Worm (Caenorhabditis elegans) whole organism, L1 larva: Measurements from ENCODE around the gene Y69E1A.8.

Experiments used
- F16B12.6 ChIP-seq: fragments of 150-350 bp; optimal IDR thresholded peaks from 2 replicates; lab custom pipeline; 2014; ENCODE audit warnings: missing biosample characterization, missing genetic modification characterization
- Y116A8C.19 ChIP-seq: sonication (generic microtip); optimal IDR thresholded peaks from 2 replicates; lab custom pipeline; 2016; ENCODE audit warnings: missing compliant biosample characterization, missing genetic modification characterization, borderline replicate concordance
- alr-1 ChIP-seq: fragments of 200-800 bp; sonication (Bioruptor generic); optimal IDR thresholded peaks from 2 replicates; lab custom pipeline; 2018; ENCODE audit warnings: borderline replicate concordance, mild to moderate bottlenecking, missing genetic modification characterization, missing compliant biosample characterization
- ama-1 ChIP-seq: fragments of 150-350 bp; optimal IDR thresholded peaks from 2 replicates; lab custom pipeline; 2014
- blmp-1 ChIP-seq: fragments of 150-350 bp; optimal IDR thresholded peaks from 2 replicates; lab custom pipeline; 2014; ENCODE audit warnings: missing biosample characterization, missing genetic modification characterization
- ceh-63 ChIP-seq: fragments of 200-800 bp; sonication (Bioruptor generic); optimal IDR thresholded peaks from 2 replicates; lab custom pipeline; 2018; ENCODE audit warnings: mild to moderate bottlenecking, missing genetic modification characterization, missing compliant biosample characterization
- ceh-8 ChIP-seq: fragments of 200-800 bp; sonication (Bioruptor generic); optimal IDR thresholded peaks from 2 replicates; lab custom pipeline; 2018; ENCODE audit warnings: mild to moderate bottlenecking, missing genetic modification characterization, moderate library complexity, missing compliant biosample characterization
- ceh-82 ChIP-seq, 3 experiments: fragments of 150-350 bp in 1 of 3; sonication (generic microtip) in 2 of 3; optimal IDR thresholded peaks; 2 replicates each; lab custom pipeline; 2014 to 2017; ENCODE audit warnings: missing biosample characterization in 3 of 3, missing genetic modification characterization in 3 of 3
- ceh-88 ChIP-seq: fragments of 200-800 bp; sonication (Bioruptor generic); IDR thresholded peaks from 2 replicates; pipeline ENCODE4 v1.3.6; 2022; ENCODE audit warnings: missing genetic modification characterization, missing compliant biosample characterization
- ceh-90 ChIP-seq: sonication (generic microtip); optimal IDR thresholded peaks from 2 replicates; lab custom pipeline; 2016; ENCODE audit warnings: missing genetic modification characterization, missing compliant biosample characterization
- ces-1 ChIP-seq: fragments of 150-350 bp; optimal IDR thresholded peaks from 2 replicates; lab custom pipeline; 2014; ENCODE audit warnings: missing biosample characterization, missing genetic modification reagents, missing genetic modification characterization
- egl-13 ChIP-seq: sonication (generic microtip); optimal IDR thresholded peaks from 2 replicates; lab custom pipeline; 2016; ENCODE audit warnings: missing genotype, missing genetic modification reagents, missing genetic modification characterization, missing compliant biosample characterization
- elt-2 ChIP-seq: sonication (generic microtip); optimal IDR thresholded peaks from 2 replicates; lab custom pipeline; 2016; ENCODE audit warnings: missing genetic modification characterization, mild to moderate bottlenecking, inconsistent platforms, missing compliant biosample characterization, missing genetic modification reagents
- ets-5 ChIP-seq: fragments of 200-800 bp; sonication (Bioruptor generic); IDR thresholded peaks from 2 replicates; pipeline ENCODE4 v1.3.6; 2022; ENCODE audit warnings: missing genetic modification characterization, missing compliant biosample characterization
- fkh-8 ChIP-seq: sonication (generic microtip); optimal IDR thresholded peaks from 2 replicates; lab custom pipeline; 2016; ENCODE audit warnings: mild to moderate bottlenecking, missing genetic modification characterization, missing compliant biosample characterization
- grh-1 ChIP-seq: fragments of 200-800 bp; sonication (Bioruptor generic); IDR thresholded peaks from 2 replicates; pipeline ENCODE4 v1.3.6; 2022; ENCODE audit warnings: missing genetic modification reagents, missing genetic modification characterization, missing compliant biosample characterization
- hlh-17 ChIP-seq: fragments of 200-800 bp; sonication (Bioruptor generic); optimal IDR thresholded peaks from 2 replicates; lab custom pipeline; 2018; ENCODE audit warnings: missing genetic modification characterization, mild to moderate bottlenecking, missing compliant biosample characterization, moderate library complexity, borderline replicate concordance
- hlh-4 ChIP-seq: sonication (generic microtip); optimal IDR thresholded peaks from 2 replicates; lab custom pipeline; 2016; ENCODE audit warnings: mild to moderate bottlenecking, missing genetic modification characterization, missing compliant biosample characterization
- hpl-2 ChIP-seq: fragments of 150-350 bp; optimal IDR thresholded peaks from 2 replicates; lab custom pipeline; 2014; ENCODE audit warnings: missing biosample characterization, missing genetic modification reagents, missing genetic modification characterization
- isw-1 ChIP-seq: fragments of 200-800 bp; sonication (Bioruptor generic); IDR thresholded peaks from 2 replicates; pipeline ENCODE4 v1.3.6; 2022; ENCODE audit warnings: missing genetic modification characterization, missing compliant biosample characterization
- jun-1 ChIP-seq: fragments of 150-350 bp; optimal IDR thresholded peaks from 2 replicates; lab custom pipeline; 2014; ENCODE audit warnings: missing biosample characterization, missing genetic modification reagents, missing genetic modification characterization
- lin-13 ChIP-seq: fragments of 150-350 bp; optimal IDR thresholded peaks from 2 replicates; lab custom pipeline; 2014; ENCODE audit warnings: missing biosample characterization, missing genetic modification reagents, missing genetic modification characterization
- lin-14 ChIP-seq: fragments of 200-800 bp; sonication (Bioruptor generic); optimal IDR thresholded peaks from 2 replicates; lab custom pipeline; 2018; ENCODE audit warnings: mild to moderate bottlenecking, missing genetic modification characterization, moderate library complexity, missing compliant biosample characterization
- lin-15B ChIP-seq: fragments of 150-350 bp; sonication (generic microtip); optimal IDR thresholded peaks from 3 replicates; lab custom pipeline; 2014; ENCODE audit warnings: missing biosample characterization, missing genetic modification characterization
- lin-35 ChIP-seq, 2 experiments: fragments of 150-350 bp; optimal IDR thresholded peaks; 2 replicates each; lab custom pipeline; 2014; ENCODE audit warnings: missing biosample characterization in 2 of 2, missing genetic modification characterization in 2 of 2, missing genetic modification reagents in 2 of 2
- lin-39 ChIP-seq: fragments of 150-350 bp; optimal IDR thresholded peaks from 2 replicates; lab custom pipeline; 2014; ENCODE audit warnings: missing biosample characterization, missing genetic modification reagents, missing genetic modification characterization
- lir-3 ChIP-seq: sonication (generic microtip); optimal IDR thresholded peaks from 2 replicates; lab custom pipeline; 2016; ENCODE audit warnings: mild to moderate bottlenecking, missing genetic modification characterization, moderate library complexity, missing compliant biosample characterization; ENCODE audit not compliant: poor library complexity
- mab-9 ChIP-seq: fragments of 200-800 bp; sonication (Bioruptor generic); IDR thresholded peaks from 2 replicates; pipeline ENCODE4 v1.3.6; 2022; ENCODE audit warnings: missing genetic modification reagents, missing genetic modification characterization, missing compliant biosample characterization
- mef-2 ChIP-seq: fragments of 150-350 bp; optimal IDR thresholded peaks from 2 replicates; lab custom pipeline; 2014; ENCODE audit warnings: missing biosample characterization, missing genetic modification characterization
- mep-1 ChIP-seq: fragments of 150-350 bp; optimal IDR thresholded peaks from 2 replicates; lab custom pipeline; 2014; ENCODE audit warnings: missing biosample characterization, missing genetic modification characterization
- nhr-11 ChIP-seq: fragments of 150-350 bp; optimal IDR thresholded peaks from 2 replicates; lab custom pipeline; 2014; ENCODE audit warnings: missing biosample characterization, missing genetic modification characterization
- nhr-12 ChIP-seq: sonication (generic microtip); optimal IDR thresholded peaks from 2 replicates; lab custom pipeline; 2017; ENCODE audit warnings: missing biosample characterization, missing genetic modification characterization
- nhr-19 ChIP-seq: fragments of 200-800 bp; sonication (Bioruptor generic); conservative IDR thresholded peaks from 2 replicates; pipeline ENCODE4 v1.3.6; 2022; ENCODE audit warnings: missing genetic modification characterization, missing compliant biosample characterization
- nhr-71 ChIP-seq: sonication (generic microtip); optimal IDR thresholded peaks from 2 replicates; lab custom pipeline; 2016; ENCODE audit warnings: mild to moderate bottlenecking, missing genetic modification characterization, moderate library complexity, missing compliant biosample characterization
- nhr-77 ChIP-seq: fragments of 150-350 bp; optimal IDR thresholded peaks from 2 replicates; lab custom pipeline; 2014; ENCODE audit warnings: missing biosample characterization, missing genetic modification characterization
- nhr-85 ChIP-seq: sonication (generic microtip); peaks from one replicate; lab custom pipeline; 2016; ENCODE audit warnings: missing genetic modification characterization, inconsistent platforms, missing compliant biosample characterization
- nhr-90 ChIP-seq: sonication (generic microtip); optimal IDR thresholded peaks from 2 replicates; lab custom pipeline; 2016; ENCODE audit warnings: mild to moderate bottlenecking, missing genetic modification characterization, missing compliant biosample characterization; ENCODE audit not compliant: poor library complexity
- pax-3 ChIP-seq: fragments of 200-800 bp; sonication (Bioruptor generic); optimal IDR thresholded peaks from 2 replicates; lab custom pipeline; 2018; ENCODE audit warnings: mild to moderate bottlenecking, missing genetic modification characterization, moderate library complexity, missing compliant biosample characterization
- pqm-1 ChIP-seq: sonication (generic microtip); optimal IDR thresholded peaks from 3 replicates; lab custom pipeline; 2017; ENCODE audit warnings: missing biosample characterization, missing genetic modification characterization
- snu-23 ChIP-seq: sonication (generic microtip); optimal IDR thresholded peaks from 2 replicates; lab custom pipeline; 2016; ENCODE audit warnings: missing genetic modification characterization, missing compliant biosample characterization
- sptf-1 ChIP-seq: fragments of 150-350 bp; optimal IDR thresholded peaks from 2 replicates; lab custom pipeline; 2014; ENCODE audit warnings: missing biosample characterization, missing genetic modification characterization
- swsn-7 ChIP-seq: sonication (generic microtip); optimal IDR thresholded peaks from 2 replicates; lab custom pipeline; 2016; ENCODE audit warnings: missing genetic modification characterization, missing compliant biosample characterization
- tbx-2 ChIP-seq: sonication (generic microtip); optimal IDR thresholded peaks from 2 replicates; lab custom pipeline; 2016; ENCODE audit warnings: missing genetic modification characterization, missing compliant biosample characterization
- tlp-1 ChIP-seq: fragments of 150-350 bp; optimal IDR thresholded peaks from 2 replicates; lab custom pipeline; 2014; ENCODE audit warnings: missing biosample characterization, missing genetic modification characterization
- unc-130 ChIP-seq: fragments of 150-350 bp; optimal IDR thresholded peaks from 2 replicates; lab custom pipeline; 2017; ENCODE audit warnings: missing biosample characterization, missing genetic modification characterization, inconsistent platforms
- unc-62 ChIP-seq: fragments of 150-350 bp; optimal IDR thresholded peaks from 2 replicates; lab custom pipeline; 2014; ENCODE audit warnings: missing biosample characterization, missing genetic modification reagents, missing genetic modification characterization
- unc-86 ChIP-seq: sonication (generic microtip); optimal IDR thresholded peaks from 2 replicates; lab custom pipeline; 2016; ENCODE audit warnings: missing genetic modification characterization, missing compliant biosample characterization
- unc-98 ChIP-seq: fragments of 200-800 bp; sonication (Bioruptor generic); IDR thresholded peaks from 2 replicates; pipeline ENCODE4 v1.3.6; 2022; ENCODE audit warnings: missing genetic modification characterization, missing compliant biosample characterization
- vab-15 ChIP-seq: sonication (generic microtip); optimal IDR thresholded peaks from 2 replicates; lab custom pipeline; 2017; ENCODE audit warnings: missing genotype, mild to moderate bottlenecking, missing genetic modification characterization, missing compliant biosample characterization
- xbp-1 ChIP-seq: sonication (generic microtip); optimal IDR thresholded peaks from 2 replicates; lab custom pipeline; 2016; ENCODE audit warnings: missing genetic modification characterization, missing compliant biosample characterization
- zag-1 ChIP-seq: fragments of 150-350 bp; optimal IDR thresholded peaks from 2 replicates; lab custom pipeline; 2014; ENCODE audit warnings: missing biosample characterization, missing genetic modification characterization
- zip-4 ChIP-seq: fragments of 200-800 bp; sonication (Bioruptor generic); optimal IDR thresholded peaks from 2 replicates; lab custom pipeline; 2018; ENCODE audit warnings: mild to moderate bottlenecking, missing genetic modification characterization, moderate library complexity, missing compliant biosample characterization

Y69E1A.8 gene

DNA sequence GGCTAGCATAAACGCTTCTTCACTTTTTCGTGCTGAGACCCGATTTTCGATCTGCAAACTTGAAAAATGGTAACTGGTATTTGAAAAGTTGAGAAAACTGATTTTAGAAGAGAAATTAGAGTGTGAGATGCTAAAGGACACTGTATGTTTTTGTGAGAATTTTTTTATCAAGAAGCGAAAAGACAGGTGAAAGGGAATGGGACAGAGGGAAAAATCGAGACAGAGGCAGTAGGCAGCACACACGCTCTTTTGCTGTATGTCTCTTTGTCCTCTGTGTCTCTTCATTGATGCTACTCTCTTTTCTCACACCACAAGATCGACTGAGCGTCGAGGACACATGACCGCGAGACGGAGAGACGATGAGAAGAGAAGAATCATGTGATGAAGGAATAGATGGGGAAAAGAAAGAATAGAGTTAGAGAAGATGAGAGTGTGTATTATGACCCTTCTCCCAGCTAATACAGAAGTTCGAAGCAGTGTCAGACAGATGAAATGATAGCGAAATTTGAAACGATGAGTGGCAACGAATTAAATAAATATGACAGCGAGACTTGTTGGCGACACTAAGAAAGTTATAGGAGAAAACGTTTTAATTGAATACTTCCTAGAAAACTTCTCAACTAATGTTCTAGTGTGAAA, 30.4 kb upstream of the Y69E1A.8 start, which contains the start of gene lgg-2 (continued):
- TF ChIP-seq nhr-85 (tag; lab: Kevin White, UChicago) (peak; percentile 99), unc-86 (peak; percentile 96), hpl-2 (GFP tag; lab: Kevin White, UChicago) (peak; percentile 39), grh-1 (GFP tag; lab: Robert Waterston, UW) (peak; percentile 86), lin-15B (tag; lab: Kevin White, UChicago) (no peak), nhr-90 (tag; lab: Kevin White, UChicago) (peak; percentile 97), swsn-7 (tag; lab: Kevin White, UChicago) (peak; percentile 99), ets-5 (GFP tag; lab: Robert Waterston, UW) (no peak), unc-62 (GFP tag; lab: Kevin White, UChicago) (no peak), egl-13 (peak; percentile 92), nhr-19 (GFP tag; lab: Robert Waterston, UW) (peak; percentile 96), unc-130 (tag; lab: Kevin White, UChicago) (no peak), ceh-88 (GFP tag; lab: Robert Waterston, UW) (peak; percentile 79), nhr-12 (tag; lab: Kevin White, UChicago) (no peak), zip-4 (GFP tag; lab: Kevin White, UChicago) (peak; percentile 80), mef-2 (tag; lab: Kevin White, UChicago) (peak; percentile 76), ceh-63 (GFP tag; lab: Kevin White, UChicago) (no peak), ama-1 (lab: Kevin White, UChicago) (peak; percentile 94), lin-14 (GFP tag; lab: Kevin White, UChicago) (peak; percentile 99), lin-13 (GFP tag; lab: Kevin White, UChicago) (peak; percentile 95), xbp-1 (peak; percentile 93), vab-15 (tag; lab: Kevin White, UChicago) (no peak), lin-35 (GFP tag; optimal IDR thresholded peaks at IDR 0.05; lab: Kevin White, UChicago) (peak; percentile 84 to 90), isw-1 (peak; percentile 92), nhr-71 (tag; lab: Kevin White, UChicago) (peak; percentile 100), ceh-8 (GFP tag; lab: Kevin White, UChicago) (peak; percentile 93), fkh-8 (tag; lab: Kevin White, UChicago) (peak; percentile 92), F16B12.6 (tag; lab: Kevin White, UChicago) (no peak), nhr-11 (tag; lab: Kevin White, UChicago) (peak; percentile 96), tlp-1 (tag; lab: Kevin White, UChicago) (no peak), alr-1 (tag; lab: Kevin White, UChicago) (no peak), pax-3 (tag; lab: Kevin White, UChicago) (peak; percentile 86), mep-1 (tag; lab: Kevin White, UChicago) (peak; percentile 98), jun-1 (tag; lab: Kevin White, UChicago) (peak; percentile 95), hlh-4 (tag; lab: Kevin White, UChicago) (no peak), lir-3 (tag; lab: Kevin White, UChicago) (peak; percentile 91), ces-1 (GFP tag; lab: Kevin White, UChicago) (no peak), Y116A8C.19 (tag; lab: Kevin White, UChicago) (no peak), ceh-82 (tag; optimal IDR thresholded peaks at IDR 0.05; lab: Kevin White, UChicago) (peak; percentile 90 to 95 (median 94)), blmp-1 (peak; percentile 97), snu-23 (GFP tag; lab: Kevin White, UChicago) (peak; percentile 99), lin-39 (tag; lab: Kevin White, UChicago) (peak; percentile 90), unc-98 (peak; percentile 29; the same call in 1 of the 2 replicates), elt-2 (tag; lab: Kevin White, UChicago) (peak; percentile 89), hlh-17 (GFP tag; lab: Kevin White, UChicago) (no peak), mab-9 (GFP tag; lab: Robert Waterston, UW) (peak; percentile 84), nhr-77 (peak; percentile 88), tbx-2 (tag; lab: Kevin White, UChicago) (peak; percentile 99), sptf-1 (tag; lab: Kevin White, UChicago) (no peak), ceh-90 (tag; lab: Kevin White, UChicago) (no peak), pqm-1 (tag; lab: Kevin White, UChicago) (peak; percentile 36), zag-1 (tag; lab: Kevin White, UChicago) (peak; percentile 61)
